Worm (Caenorhabditis elegans) whole organism, young adult: ENCODE data around the gene T26C11.8.

Experiments used
- T07F8.4 ChIP-seq: sonication (generic microtip); optimal IDR thresholded peaks from 2 replicates; lab custom pipeline; 2016; ENCODE audit warnings: mild to moderate bottlenecking, missing genetic modification characterization, moderate library complexity, missing compliant biosample characterization
- Y67H2A.10 ChIP-seq: fragments of 200-800 bp; sonication (Bioruptor generic); conservative IDR thresholded peaks from 2 replicates; pipeline ENCODE4 v1.3.6; 2022; ENCODE audit warnings: missing genetic modification reagents, missing genetic modification characterization, missing compliant biosample characterization
- ceh-40 ChIP-seq: fragments of 200-800 bp; sonication (Bioruptor generic); IDR thresholded peaks from 2 replicates; pipeline ENCODE4 v1.3.6; 2022; ENCODE audit warnings: missing genetic modification characterization, missing compliant biosample characterization
- egrh-3 ChIP-seq: fragments of 200-800 bp; sonication (Bioruptor generic); IDR thresholded peaks from 2 replicates; pipeline ENCODE4 v1.3.6; 2022; ENCODE audit warnings: missing genetic modification reagents, missing genetic modification characterization, missing compliant biosample characterization
- mel-28 ChIP-seq: sonication (generic microtip); optimal IDR thresholded peaks from 2 replicates; lab custom pipeline; 2016; ENCODE audit warnings: borderline replicate concordance, mild to moderate bottlenecking, missing genetic modification characterization, missing compliant biosample characterization
- nfya-1 ChIP-seq: sonication (generic microtip); optimal IDR thresholded peaks from 2 replicates; lab custom pipeline; 2017; ENCODE audit warnings: antibody characterized with exemption, missing compliant biosample characterization, missing genetic modification characterization, borderline replicate concordance; ENCODE audit not compliant: insufficient read depth
- rpc-1 ChIP-seq, 2 experiments: fragments of 150-350 bp in 1 of 2; sonication (generic microtip) in 1 of 2; optimal IDR thresholded peaks; 2 replicates each; lab custom pipeline; 2014 to 2018; ENCODE audit warnings: missing biosample characterization in 1 of 2, missing genetic modification characterization in 1 of 2, missing genetic modification reagents in 1 of 2, missing genotype in 1 of 2
- snpc-4 ChIP-seq, 5 experiments: fragments of 150-350 bp in 1 of 5; sonication (generic microtip) in 4 of 5; optimal IDR thresholded peaks; 2 replicates each; lab custom pipeline; 2014 to 2018; ENCODE audit warnings: missing genetic modification characterization in 5 of 5, missing biosample characterization in 3 of 5, antibody characterized with exemption in 2 of 5, mild to moderate bottlenecking in 2 of 5, missing compliant biosample characterization in 2 of 5, missing genotype in 2 of 5, moderate library complexity in 2 of 5, missing genetic modification reagents in 1 of 5
- unc-62 ChIP-seq: fragments of 150-350 bp; optimal IDR thresholded peaks from 2 replicates; lab custom pipeline; 2014; ENCODE audit warnings: missing biosample characterization, missing genetic modification reagents, missing genetic modification characterization

DNA sequence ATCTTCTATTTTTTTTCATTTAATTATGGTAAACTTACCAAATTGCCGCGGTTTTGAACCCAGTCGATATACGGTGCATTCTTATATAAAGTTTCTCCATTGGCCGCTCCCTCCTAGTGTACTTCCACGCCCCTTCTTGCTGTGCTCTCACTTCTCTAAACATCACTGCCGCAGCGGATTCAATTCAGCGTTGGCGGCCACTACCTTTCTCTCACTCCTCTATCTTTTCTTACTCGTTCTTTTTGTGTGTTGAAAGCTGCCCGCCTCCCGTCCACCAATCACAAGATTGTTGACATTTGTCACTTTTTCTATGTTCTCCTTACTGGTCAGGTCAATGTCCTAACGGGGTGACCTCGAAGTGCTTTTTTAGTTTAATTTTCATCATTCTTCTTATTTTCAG is 10.5 kb downstream of the T26C11.8 start:
- TF ChIP-seq egrh-3 (no peak), Y67H2A.10 (no peak), mel-28 (tag; lab: Kevin White, UChicago) (no peak), nfya-1 (no peak), ceh-40 (GFP tag; lab: Robert Waterston, UW) (no peak), snpc-4 (GFP tag; optimal IDR thresholded peaks at IDR 0.05; lab: Kevin White, UChicago) (no peak), snpc-4 (tag; optimal IDR thresholded peaks at IDR 0.05; lab: Kevin White, UChicago) (no peak), T07F8.4 (tag; lab: Kevin White, UChicago) (no peak), unc-62 (GFP tag; lab: Kevin White, UChicago) (no peak), rpc-1 (optimal IDR thresholded peaks at IDR 0.05; lab: Kevin White, UChicago) (no peak), rpc-1 (tag; optimal IDR thresholded peaks at IDR 0.05; lab: Kevin White, UChicago) (no peak)
